Worm (Caenorhabditis elegans): ENCODE results near the gene acox-1.5.

ce11 chrIII:9626602-9627001 lies 34.6 kb upstream of the acox-1.5 start:
- TF ChIP-seq mes-4 (tag; optimal IDR thresholded peaks at IDR 0.05), result no peak
- no peak for TF ChIP-seq F33H1.4 (GFP tag; IDR thresholded peaks at IDR 0.05)
- TF ChIP-seq lir-1 (GFP tag; conservative IDR thresholded peaks at IDR 0.05), result no peak
- TF ChIP-seq ZK185.1 (tag; optimal IDR thresholded peaks at IDR 0.05; ENCODE audit: poor library complexity, severe bottlenecking), result peak; percentile 57
- TF ChIP-seq dpl-1 (GFP tag; optimal IDR thresholded peaks at IDR 0.05), result no peak
- TF ChIP-seq unc-62 (GFP tag; optimal IDR thresholded peaks at IDR 0.05), result no peak
- TF ChIP-seq sea-2 (GFP tag; IDR thresholded peaks at IDR 0.05), result no peak
- TF ChIP-seq gei-17 (GFP tag; optimal IDR thresholded peaks at IDR 0.05), result no peak
- TF ChIP-seq B0261.1 (tag; optimal IDR thresholded peaks at IDR 0.05), result no peak
